Fruit fly (Drosophila melanogaster) whole organism, embryonic: ENCODE measurements around the gene Sas-6.

ENCODE experiments used
- Atf6 ChIP-seq: fragments of 200-800 bp; sonication (Bioruptor generic); IDR thresholded peaks from 2 replicates; pipeline ENCODE4 v1.3.6; 2022; ENCODE audit warnings: missing biosample characterization, missing genetic modification characterization
- Awh ChIP-seq: fragments of 200-800 bp; sonication (Bioruptor generic); IDR thresholded peaks from 2 replicates; pipeline ENCODE4, ENCODE4 v1.3.6; 2022; ENCODE audit warnings: missing biosample characterization, missing genetic modification characterization
- Bteb2 ChIP-seq: fragments of 200-800 bp; sonication (Bioruptor generic); optimal IDR thresholded peaks from 2 replicates; lab custom pipeline; 2016; ENCODE audit warnings: missing biosample characterization, missing genetic modification characterization
- C15 ChIP-seq: fragments of 200-800 bp; sonication (Bioruptor generic); IDR thresholded peaks from 3 replicates; pipeline ENCODE4 v1.3.6; 2022; ENCODE audit warnings: missing biosample characterization, missing genetic modification characterization
- CG1024 ChIP-seq: fragments of 200-800 bp; sonication (Bioruptor generic); IDR thresholded peaks from 2 replicates; pipeline ENCODE4 v1.3.6; 2022; ENCODE audit warnings: missing biosample characterization, missing genetic modification characterization
- CG10366 ChIP-seq: fragments of 200-800 bp; sonication (Bioruptor generic); IDR thresholded peaks from 2 replicates; pipeline ENCODE4 v1.3.6; 2022; ENCODE audit warnings: missing biosample characterization, missing genetic modification characterization
- CG10979 ChIP-seq: fragments of 200-800 bp; sonication (Bioruptor generic); optimal IDR thresholded peaks from 2 replicates; lab custom pipeline; 2018; ENCODE audit warnings: missing biosample characterization, mild to moderate bottlenecking, missing genetic modification characterization, moderate library complexity
- CG11723 ChIP-seq: fragments of 200-800 bp; sonication (Bioruptor generic); optimal IDR thresholded peaks from 2 replicates; lab custom pipeline; 2017; ENCODE audit warnings: missing biosample characterization, mild to moderate bottlenecking, missing genetic modification characterization
- CG12155 ChIP-seq: fragments of 200-800 bp; sonication (Bioruptor generic); optimal IDR thresholded peaks from 3 replicates; lab custom pipeline; 2016; ENCODE audit warnings: missing biosample characterization, missing genetic modification characterization
- CG12659 ChIP-seq: fragments of 200-800 bp; sonication (Bioruptor generic); optimal IDR thresholded peaks from 3 replicates; lab custom pipeline; 2017; ENCODE audit warnings: mild to moderate bottlenecking, missing biosample characterization, missing genetic modification reagents, missing genetic modification characterization
- CG13624 ChIP-seq: fragments of 200-800 bp; sonication (Bioruptor generic); optimal IDR thresholded peaks from 2 replicates; lab custom pipeline; 2016; ENCODE audit warnings: missing biosample characterization, missing genetic modification characterization
- CG13894 ChIP-seq: fragments of 200-800 bp; sonication (Bioruptor generic); optimal IDR thresholded peaks from 3 replicates; lab custom pipeline; 2018; ENCODE audit warnings: missing biosample characterization, mild to moderate bottlenecking, missing genetic modification characterization, moderate library complexity
- CG15514 ChIP-seq: fragments of 200-800 bp; sonication (Bioruptor generic); optimal IDR thresholded peaks from 3 replicates; lab custom pipeline; 2017; ENCODE audit warnings: missing biosample characterization, missing genetic modification characterization, mild to moderate bottlenecking, moderate library complexity, missing genetic modification reagents
- CG17802 ChIP-seq: fragments of 200-800 bp; sonication (Bioruptor generic); optimal IDR thresholded peaks from 2 replicates; lab custom pipeline; 2018; ENCODE audit warnings: missing biosample characterization, mild to moderate bottlenecking, missing genetic modification characterization, moderate library complexity
- CG18476 ChIP-seq: fragments of 200-800 bp; sonication (Bioruptor generic); optimal IDR thresholded peaks from 2 replicates; lab custom pipeline; 2016; ENCODE audit warnings: missing biosample characterization, mild to moderate bottlenecking, missing genetic modification characterization
- CG2712 ChIP-seq: fragments of 200-800 bp; optimal IDR thresholded peaks from 3 replicates; lab custom pipeline; 2019; ENCODE audit warnings: missing biosample characterization, mild to moderate bottlenecking, missing genetic modification characterization, moderate library complexity
- CG3726 ChIP-seq: fragments of 200-800 bp; sonication (Bioruptor generic); IDR thresholded peaks from 3 replicates; pipeline ENCODE4, ENCODE4 v1.3.6; 2022; ENCODE audit warnings: missing biosample characterization, missing genetic modification characterization
- CG4707 ChIP-seq: fragments of 200-800 bp; sonication (Bioruptor generic); optimal IDR thresholded peaks from 2 replicates; lab custom pipeline; 2018; ENCODE audit warnings: missing biosample characterization, mild to moderate bottlenecking, missing genetic modification characterization, moderate library complexity
- CG8924 ChIP-seq: fragments of 200-800 bp; optimal IDR thresholded peaks from 3 replicates; lab custom pipeline; 2019; ENCODE audit warnings: missing biosample characterization, mild to moderate bottlenecking, missing genetic modification characterization, moderate library complexity
- Chrac-16 ChIP-seq: fragments of 200-800 bp; sonication (Bioruptor generic); optimal IDR thresholded peaks from 3 replicates; lab custom pipeline; 2016; ENCODE audit warnings: missing biosample characterization, missing genetic modification characterization
- E2f2 ChIP-seq: fragments of 200-800 bp; sonication (Bioruptor generic); IDR thresholded peaks from 2 replicates; pipeline ENCODE4 v1.3.6; 2022; ENCODE audit warnings: missing biosample characterization, missing genetic modification characterization
- ERR ChIP-seq: fragments of 200-800 bp; sonication (Bioruptor generic); optimal IDR thresholded peaks from 2 replicates; lab custom pipeline; 2016; ENCODE audit warnings: missing biosample characterization, missing genetic modification characterization
- Hr3 ChIP-seq: fragments of 200-800 bp; sonication (Bioruptor generic); optimal IDR thresholded peaks from 3 replicates; lab custom pipeline; 2016; ENCODE audit warnings: missing biosample characterization, missing genetic modification characterization
- Lhr ChIP-seq: fragments of 200-800 bp; sonication (Bioruptor generic); optimal IDR thresholded peaks from 3 replicates; lab custom pipeline; 2017; ENCODE audit warnings: mild to moderate bottlenecking, missing biosample characterization, missing genetic modification reagents, missing genetic modification characterization
- ash1 ChIP-seq: fragments of 200-800 bp; sonication (Bioruptor generic); optimal IDR thresholded peaks from 2 replicates; lab custom pipeline; 2018; ENCODE audit warnings: missing biosample characterization, mild to moderate bottlenecking, missing genetic modification characterization
- ato ChIP-seq: fragments of 200-800 bp; sonication (Bioruptor generic); IDR thresholded peaks from 2 replicates; pipeline ENCODE4 v1.3.6; 2022; ENCODE audit warnings: missing biosample characterization, missing genetic modification characterization; ENCODE audit not compliant: partially characterized antibody
- bcd ChIP-seq: fragments of 200-800 bp; sonication (Bioruptor generic); optimal IDR thresholded peaks from 2 replicates; lab custom pipeline; 2017; ENCODE audit warnings: missing biosample characterization, mild to moderate bottlenecking, missing genetic modification characterization
- dan ChIP-seq: fragments of 200-800 bp; sonication (Bioruptor generic); IDR thresholded peaks from 2 replicates; pipeline ENCODE4 v1.3.6; 2022; ENCODE audit warnings: missing biosample characterization, missing genetic modification characterization
- exex ChIP-seq: fragments of 200-800 bp; sonication (Bioruptor generic); optimal IDR thresholded peaks from 4 replicates; lab custom pipeline; 2018; ENCODE audit warnings: missing biosample characterization, mild to moderate bottlenecking, missing genetic modification characterization, moderate library complexity
- gro ChIP-seq: fragments of 200-800 bp; sonication (Bioruptor generic); optimal IDR thresholded peaks from 2 replicates; lab custom pipeline; 2016; ENCODE audit warnings: missing biosample characterization, missing genetic modification characterization
- gsb-n ChIP-seq: fragments of 200-800 bp; sonication (Bioruptor generic); optimal IDR thresholded peaks from 3 replicates; lab custom pipeline; 2018; ENCODE audit warnings: missing biosample characterization, mild to moderate bottlenecking, missing genetic modification characterization
- ind ChIP-seq: fragments of 200-800 bp; sonication (Bioruptor generic); optimal IDR thresholded peaks from 3 replicates; lab custom pipeline; 2016; ENCODE audit warnings: missing biosample characterization, missing genetic modification characterization
- jing ChIP-seq: fragments of 200-800 bp; sonication (Bioruptor generic); optimal IDR thresholded peaks from 2 replicates; lab custom pipeline; 2018; ENCODE audit warnings: missing biosample characterization, mild to moderate bottlenecking, missing genetic modification characterization
- jumu ChIP-seq: fragments of 200-800 bp; sonication (Bioruptor generic); optimal IDR thresholded peaks from 3 replicates; lab custom pipeline; 2016; ENCODE audit warnings: missing biosample characterization, missing genetic modification characterization
- kni ChIP-seq: fragments of 200-800 bp; sonication (Bioruptor generic); optimal IDR thresholded peaks from 3 replicates; lab custom pipeline; 2017; ENCODE audit warnings: mild to moderate bottlenecking, missing biosample characterization, missing genetic modification reagents, missing genetic modification characterization
- nau ChIP-seq: fragments of 200-800 bp; sonication (Bioruptor generic); optimal IDR thresholded peaks from 3 replicates; lab custom pipeline; 2017; ENCODE audit warnings: missing biosample characterization, mild to moderate bottlenecking, missing genetic modification characterization, missing genetic modification reagents
- ranshi ChIP-seq: fragments of 200-800 bp; sonication (Bioruptor generic); IDR thresholded peaks from 2 replicates; pipeline ENCODE4 v1.3.6; 2022; ENCODE audit warnings: missing biosample characterization, missing genetic modification characterization
- repo ChIP-seq: fragments of 200-800 bp; sonication (Bioruptor generic); optimal IDR thresholded peaks from 2 replicates; lab custom pipeline; 2016; ENCODE audit warnings: missing biosample characterization, missing genetic modification characterization
- sd ChIP-seq: fragments of 200-800 bp; sonication (Bioruptor generic); optimal IDR thresholded peaks from 3 replicates; lab custom pipeline; 2018; ENCODE audit warnings: missing biosample characterization, mild to moderate bottlenecking, missing genetic modification characterization, moderate library complexity
- sens-2 ChIP-seq: fragments of 200-800 bp; sonication (Bioruptor generic); IDR thresholded peaks from 2 replicates; pipeline ENCODE4 v1.3.6; 2022; ENCODE audit warnings: missing biosample characterization, missing genetic modification characterization
- seq ChIP-seq: fragments of 200-800 bp; sonication (Bioruptor generic); IDR thresholded peaks from 2 replicates; pipeline ENCODE4 v1.3.6; 2022; ENCODE audit warnings: missing biosample characterization, missing genetic modification characterization
- sisA ChIP-seq: fragments of 200-800 bp; sonication (Bioruptor generic); IDR thresholded peaks from 2 replicates; pipeline ENCODE4 v1.3.6; 2022; ENCODE audit warnings: missing biosample characterization, missing genetic modification characterization
- slbo ChIP-seq: fragments of 200-800 bp; sonication (Bioruptor generic); IDR thresholded peaks from 2 replicates; pipeline ENCODE4 v1.3.6; 2022; ENCODE audit warnings: missing biosample characterization, missing genetic modification characterization
- sqz ChIP-seq: fragments of 200-800 bp; sonication (Bioruptor generic); optimal IDR thresholded peaks from 3 replicates; lab custom pipeline; 2018; ENCODE audit warnings: missing biosample characterization, mild to moderate bottlenecking, missing genetic modification characterization
- tll ChIP-seq, 2 experiments: fragments of 200-800 bp in 1 of 2; fragments of >200 bp in 1 of 2; sonication (Bioruptor generic) in 1 of 2; optimal IDR thresholded peaks; 2 replicates each; lab custom pipeline; 2017 to 2019; ENCODE audit warnings: missing biosample characterization in 2 of 2, missing genetic modification characterization in 2 of 2, mild to moderate bottlenecking in 1 of 2, moderate library complexity in 1 of 2
- zen2 ChIP-seq: fragments of 200-800 bp; sonication (Bioruptor generic); IDR thresholded peaks from 3 replicates; pipeline ENCODE4 v1.3.6; 2022; ENCODE audit warnings: missing biosample characterization, missing genetic modification characterization; ENCODE audit not compliant: partially characterized antibody
- zf30C ChIP-seq: fragments of 200-800 bp; sonication (Bioruptor generic); optimal IDR thresholded peaks from 3 replicates; lab custom pipeline; 2018; ENCODE audit warnings: missing biosample characterization, mild to moderate bottlenecking, missing genetic modification characterization
- zfh1 ChIP-seq: fragments of 200-800 bp; sonication (Bioruptor generic); IDR thresholded peaks from 3 replicates; pipeline ENCODE4 v1.3.6; 2022; ENCODE audit warnings: missing biosample characterization, missing genetic modification characterization

Sas-6 gene

DNA sequence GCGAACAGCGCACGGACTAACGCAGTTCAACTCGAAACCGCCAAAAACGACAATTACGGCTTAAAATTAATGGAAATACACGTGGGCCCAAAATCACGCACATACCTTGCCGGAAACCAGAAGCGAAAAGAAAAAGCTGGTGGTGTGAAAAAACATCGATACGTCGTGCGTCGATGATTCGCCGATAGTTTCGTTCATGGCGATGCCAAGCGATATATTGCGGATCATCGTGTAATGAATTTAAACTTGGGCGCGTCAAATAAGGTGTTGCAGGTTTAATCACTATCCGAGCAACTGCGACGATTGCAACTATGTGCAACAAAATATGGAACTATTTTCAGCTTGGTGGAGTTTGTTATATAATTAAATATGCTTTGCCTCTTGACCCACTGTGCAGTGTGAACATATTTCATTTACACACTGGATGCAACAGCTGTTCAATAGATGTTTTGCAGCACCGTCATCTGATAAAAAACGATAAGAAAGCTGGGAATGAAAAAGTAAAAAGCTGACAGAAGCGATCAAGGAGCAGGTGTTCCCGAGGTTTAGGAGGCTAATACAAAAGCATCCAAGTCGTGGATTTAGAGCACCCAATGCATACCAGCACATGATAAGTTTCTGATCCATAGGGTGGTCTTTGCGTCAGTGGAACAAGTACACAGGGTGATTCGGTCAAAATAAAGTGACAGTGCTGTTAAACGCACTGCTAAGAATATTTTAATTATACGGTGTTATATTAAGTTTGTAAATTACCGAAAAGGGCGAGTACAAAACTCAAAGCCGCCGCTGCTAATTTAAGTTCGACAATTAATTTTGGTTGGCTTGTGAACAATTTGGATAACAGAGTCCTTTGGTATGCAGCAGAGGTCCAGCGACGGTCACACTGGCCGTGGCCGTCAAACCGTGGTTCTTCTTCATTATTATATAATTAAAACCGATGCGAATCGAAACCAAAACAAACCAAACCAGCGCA lies 51.2 kb downstream of the Sas-6 start, which contains the start of the genes RpL32 and CG7943 (continued):
- peak; percentile 76 for TF ChIP-seq gsb-n
- TF ChIP-seq jing (GFP tag; lab: Kevin White, UChicago), result peak; percentile 66
- TF ChIP-seq ind (GFP tag; lab: Kevin White, UChicago), result peak; percentile 97
- peak; percentile 86 for TF ChIP-seq Awh
- peak; percentile 80 for TF ChIP-seq CG4707 (GFP tag; lab: Kevin White, UChicago)
- peak; percentile 94 for TF ChIP-seq CG18476 (GFP tag; lab: Kevin White, UChicago)
- peak; percentile 91 for TF ChIP-seq E2f2 (GFP tag; lab: Robert Waterston, UW)
- peak; percentile 100 for TF ChIP-seq zen2
- peak; percentile 94 for TF ChIP-seq CG12659
- peak; percentile 98 for TF ChIP-seq gro (GFP tag; lab: Kevin White, UChicago)
- peak; percentile 94 for TF ChIP-seq CG15514
- peak; percentile 92 for TF ChIP-seq CG2712 (tag; lab: Kevin White, UChicago)
- TF ChIP-seq zf30C (GFP tag; lab: Kevin White, UChicago), result no peak
- peak; percentile 85 for TF ChIP-seq sqz (GFP tag; lab: Kevin White, UChicago)
- peak; percentile 88 for TF ChIP-seq CG10979 (tag; lab: Kevin White, UChicago)
- TF ChIP-seq sens-2 (GFP tag; lab: Robert Waterston, UW), result peak; percentile 96
- peak; percentile 94 for TF ChIP-seq ash1 (GFP tag; lab: Kevin White, UChicago)
- TF ChIP-seq C15 (GFP tag; lab: Robert Waterston, UW), result peak; percentile 94
- peak; percentile 93 for TF ChIP-seq CG10366 (GFP tag; lab: Robert Waterston, UW)
- peak; percentile 78 for TF ChIP-seq CG12155 (GFP tag; lab: Kevin White, UChicago)
- TF ChIP-seq nau, result peak; percentile 93
- TF ChIP-seq Lhr, result peak; percentile 64
- peak; percentile 87 for TF ChIP-seq CG11723 (GFP tag; lab: Kevin White, UChicago)
- peak; percentile 95 for TF ChIP-seq slbo
- peak; percentile 91 for TF ChIP-seq CG3726
- TF ChIP-seq zfh1 (GFP tag; lab: Robert Waterston, UW), result peak; percentile 96
- TF ChIP-seq sd (tag; lab: Kevin White, UChicago), result peak; percentile 74
- peak; percentile 96 for TF ChIP-seq repo (GFP tag; lab: Kevin White, UChicago)
- TF ChIP-seq CG17802 (tag; lab: Kevin White, UChicago), result peak; percentile 84
- peak; percentile 52 for TF ChIP-seq exex (tag; lab: Kevin White, UChicago)
- peak; percentile 95 for TF ChIP-seq seq (GFP tag; lab: Robert Waterston, UW)
- TF ChIP-seq CG13894 (tag; lab: Kevin White, UChicago), result peak; percentile 91
- peak; percentile 89 for TF ChIP-seq Hr3 (GFP tag; lab: Kevin White, UChicago)
- TF ChIP-seq ERR (GFP tag; lab: Kevin White, UChicago), result peak; percentile 91
- TF ChIP-seq ranshi (GFP tag; lab: Robert Waterston, UW), result peak; percentile 97
- peak; percentile 97 for TF ChIP-seq sisA (GFP tag; lab: Robert Waterston, UW)
- peak; percentile 40 to 85 for TF ChIP-seq tll (GFP tag; optimal IDR thresholded peaks at IDR 0.05; lab: Kevin White, UChicago)
- TF ChIP-seq dan (GFP tag; lab: Robert Waterston, UW), result peak; percentile 84
- peak; percentile 97 for TF ChIP-seq jumu (GFP tag; lab: Kevin White, UChicago)
- TF ChIP-seq kni (GFP tag; lab: Kevin White, UChicago), result peak; percentile 92
- peak; percentile 96 for TF ChIP-seq Atf6 (GFP tag; lab: Robert Waterston, UW)
- TF ChIP-seq ato (GFP tag; lab: Robert Waterston, UW), result peak; percentile 100
- TF ChIP-seq bcd (GFP tag; lab: Kevin White, UChicago), result peak; percentile 97
- TF ChIP-seq CG8924 (tag; lab: Kevin White, UChicago), result peak; percentile 91
- peak; percentile 81 for TF ChIP-seq Chrac-16 (GFP tag; lab: Kevin White, UChicago)
- TF ChIP-seq CG1024 (GFP tag; lab: Robert Waterston, UW), result peak; percentile 80
- TF ChIP-seq Bteb2 (GFP tag; lab: Kevin White, UChicago), result peak; percentile 92
- peak; percentile 95 for TF ChIP-seq CG13624 (GFP tag; lab: Kevin White, UChicago)
